Worm (Caenorhabditis elegans): ENCODE data around the gene rab-28.

ce11 chrIV:9289635-9290034, 45.8 kb upstream of the rab-28 start:
- TF ChIP-seq scrt-1 (GFP tag; IDR thresholded peaks at IDR 0.05): no peak
- no peak for TF ChIP-seq hnd-1 (tag; optimal IDR thresholded peaks at IDR 0.05)
- TF ChIP-seq ama-1 (optimal IDR thresholded peaks at IDR 0.05): no peak
- TF ChIP-seq tbx-37 (GFP tag; conservative IDR thresholded peaks at IDR 0.05): no peak
- TF ChIP-seq sea-1 (GFP tag; conservative IDR thresholded peaks at IDR 0.05): no peak
- TF ChIP-seq ceh-13 (GFP tag; optimal IDR thresholded peaks at IDR 0.05): no peak
- no peak for TF ChIP-seq flt-1 (GFP tag; IDR thresholded peaks at IDR 0.05)
- TF ChIP-seq hmbx-1 (tag; optimal IDR thresholded peaks at IDR 0.05): no peak
